Worm (Caenorhabditis elegans): ENCODE measurements around the gene crt-1.
A peak's percentile ranks its signal among the peaks of the same experiment; 100 is the strongest.

Gene crt-1

DNA sequence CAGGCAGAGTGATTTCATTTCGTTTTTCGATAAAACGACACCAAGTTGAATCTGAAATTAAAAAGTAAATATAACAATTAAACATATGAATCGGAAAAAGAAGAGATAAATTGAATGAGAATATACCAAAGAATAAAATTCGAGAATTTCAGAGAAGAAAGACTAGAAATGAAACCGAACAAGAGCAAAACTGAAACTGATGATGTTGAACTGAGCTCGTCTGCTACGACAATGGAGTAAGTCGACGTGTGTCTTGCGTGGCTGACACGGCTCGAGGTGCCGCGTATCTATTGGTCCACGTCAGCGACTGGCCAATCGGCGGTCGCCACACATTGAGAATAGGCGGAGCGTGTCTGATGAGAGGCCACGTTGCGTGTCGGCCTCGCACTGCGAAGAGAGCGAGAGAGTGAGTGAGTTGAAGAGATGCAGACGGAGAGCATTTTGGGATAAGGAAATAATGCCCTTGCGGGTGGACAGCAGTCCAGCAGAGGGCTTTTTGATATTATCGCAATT lies at the start of gene crt-1 (continued):
- peak; percentile 84 for TF ChIP-seq F37D6.2 (tag; optimal IDR thresholded peaks at IDR 0.05)
- no peak for TF ChIP-seq F26F4.8 (GFP tag; conservative IDR thresholded peaks at IDR 0.05)
- TF ChIP-seq R02D3.7 (tag; optimal IDR thresholded peaks at IDR 0.05) = no peak
- TF ChIP-seq lin-38 (GFP tag; IDR thresholded peaks at IDR 0.05) = peak; percentile 79
- no peak for TF ChIP-seq attf-4 (tag; optimal IDR thresholded peaks at IDR 0.05)
- TF ChIP-seq unc-39 (tag; optimal IDR thresholded peaks at IDR 0.05) = no peak
- TF ChIP-seq zfp-3 (GFP tag; conservative IDR thresholded peaks at IDR 0.05) = peak; percentile 81; the same call in 1 of the 2 replicates
- TF ChIP-seq madf-9 (GFP tag; conservative IDR thresholded peaks at IDR 0.05) = peak; percentile 51; the same call in 1 of the 2 replicates
- TF ChIP-seq rbr-2 (tag; optimal IDR thresholded peaks at IDR 0.05) = peak; percentile 93
- no peak for TF ChIP-seq ceh-28 (tag; optimal IDR thresholded peaks at IDR 0.05)
- no peak for TF ChIP-seq dmd-8 (GFP tag; IDR thresholded peaks at IDR 0.05)
- no peak for TF ChIP-seq nhr-10 (tag; optimal IDR thresholded peaks at IDR 0.05)
- TF ChIP-seq aly-2 (tag; optimal IDR thresholded peaks at IDR 0.05) = no peak
- no peak for TF ChIP-seq ztf-11 (tag; optimal IDR thresholded peaks at IDR 0.05)
- TF ChIP-seq T26A8.4 (GFP tag; IDR thresholded peaks at IDR 0.05) = peak; percentile 92
- peak; percentile 86; the same call in 1 of the 2 replicates for TF ChIP-seq D1046.2 (GFP tag; IDR thresholded peaks at IDR 0.05)
- TF ChIP-seq daf-16 (GFP tag; optimal IDR thresholded peaks at IDR 0.05) = peak; percentile 52 to 63
- TF ChIP-seq daf-16 (tag; optimal IDR thresholded peaks at IDR 0.05) = peak; percentile 35
- no peak for TF ChIP-seq zag-1 (tag; optimal IDR thresholded peaks at IDR 0.05)
- peak; percentile 92 for TF ChIP-seq ceh-20 (GFP tag; IDR thresholded peaks at IDR 0.05)
- no peak for TF ChIP-seq daf-12 (tag; optimal IDR thresholded peaks at IDR 0.05)
- TF ChIP-seq madf-5 (GFP tag; IDR thresholded peaks at IDR 0.05) = no peak
- peak; percentile 78; the same call in 1 of the 2 replicates for TF ChIP-seq pha-4 (GFP tag; IDR thresholded peaks at IDR 0.05)
- TF ChIP-seq pha-4 (tag; optimal IDR thresholded peaks at IDR 0.05) = no peak
- TF ChIP-seq dve-1 (tag; optimal IDR thresholded peaks at IDR 0.05; ENCODE audit: insufficient read depth) = peak; percentile 95
- TF ChIP-seq gei-8 (GFP tag; optimal IDR thresholded peaks at IDR 0.05) = peak; percentile 69
- TF ChIP-seq egl-43 (GFP tag; IDR thresholded peaks at IDR 0.05) = peak; percentile 86
- TF ChIP-seq ceh-32 (tag; optimal IDR thresholded peaks at IDR 0.05; ENCODE audit: poor library complexity) = peak; percentile 54
- TF ChIP-seq spr-1 (tag; optimal IDR thresholded peaks at IDR 0.05) = peak; percentile 78
- peak; percentile 60; the same call in 1 of the 2 replicates for TF ChIP-seq lin-29 (GFP tag; IDR thresholded peaks at IDR 0.05)
- TF ChIP-seq lir-3 (tag; optimal IDR thresholded peaks at IDR 0.05) = peak; percentile 20
- peak; percentile 84 for TF ChIP-seq T20F7.1 (GFP tag; optimal IDR thresholded peaks at IDR 0.05)
- TF ChIP-seq zip-2 (tag; optimal IDR thresholded peaks at IDR 0.05) = no peak
- peak; percentile 92 for TF ChIP-seq nhr-102 (tag; optimal IDR thresholded peaks at IDR 0.05)
- TF ChIP-seq ceh-82 (tag; optimal IDR thresholded peaks at IDR 0.05) = no peak
- peak; percentile 93 for TF ChIP-seq hmg-1.1 (GFP tag; IDR thresholded peaks at IDR 0.05)
- TF ChIP-seq nhr-25 (tag; optimal IDR thresholded peaks at IDR 0.05; ENCODE audit: borderline replicate concordance, insufficient read depth) = peak; percentile 81
- TF ChIP-seq dmd-9 (GFP tag; IDR thresholded peaks at IDR 0.05) = peak; percentile 66; the same call in 1 of the 2 replicates
- TF ChIP-seq F49E8.2 (tag; optimal IDR thresholded peaks at IDR 0.05; ENCODE audit: borderline replicate concordance) = no peak
- TF ChIP-seq lsy-2 (tag; optimal IDR thresholded peaks at IDR 0.05) = peak; percentile 83 to 95
- TF ChIP-seq nhr-6 (tag; optimal IDR thresholded peaks at IDR 0.05) = peak; percentile 95
- peak; percentile 75 for TF ChIP-seq nhr-28 (tag; optimal IDR thresholded peaks at IDR 0.05)
- no peak for TF ChIP-seq Y75B8A.6 (GFP tag; IDR thresholded peaks at IDR 0.05)
- TF ChIP-seq lin-1 (GFP tag; IDR thresholded peaks at IDR 0.05) = peak; percentile 85; the same call in 1 of the 2 replicates
- TF ChIP-seq mdl-1 (tag; optimal IDR thresholded peaks at IDR 0.05) = peak in 1 of 2 experiments; percentile 90
- peak; percentile 90 for TF ChIP-seq mes-2 (tag; optimal IDR thresholded peaks at IDR 0.05; ENCODE audit: poor library complexity, severe bottlenecking)
- no peak for TF ChIP-seq sdz-12 (GFP tag; optimal IDR thresholded peaks at IDR 0.05)
- TF ChIP-seq snpc-4 (tag; optimal IDR thresholded peaks at IDR 0.05) = no peak
- no peak for TF ChIP-seq fkh-10 (GFP tag; optimal IDR thresholded peaks at IDR 0.05)
- peak; percentile 86 for TF ChIP-seq nhr-48 (tag; optimal IDR thresholded peaks at IDR 0.05)
- peak; percentile 82 for TF ChIP-seq mdt-29 (GFP tag; IDR thresholded peaks at IDR 0.05)
